Worm (Caenorhabditis elegans): ENCODE results near the gene nsph-3.2.

DNA sequence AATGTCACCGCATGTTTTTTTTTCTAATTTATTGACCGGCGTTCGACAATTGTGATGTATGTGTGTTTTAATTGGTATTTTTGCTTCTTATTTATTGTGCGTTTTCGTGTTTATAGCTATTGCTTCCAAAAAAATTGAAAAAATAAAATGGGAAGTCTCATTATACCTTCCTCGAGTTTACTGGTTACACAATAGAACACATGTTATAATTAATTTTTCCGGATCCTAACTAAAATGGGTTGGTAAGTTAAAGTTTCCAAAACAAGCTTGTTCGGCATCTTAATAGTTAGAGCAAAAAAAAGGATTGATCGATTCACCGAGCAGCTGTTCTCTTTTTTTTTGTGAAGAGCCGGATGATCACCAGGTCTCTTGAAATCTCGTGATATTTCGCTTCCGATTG lies 42.8 kb downstream of the nsph-3.2 start, which contains the start of gene ttr-54:
- no peak for TF ChIP-seq ztf-23 (GFP tag; IDR thresholded peaks at IDR 0.05)
- TF ChIP-seq klf-2 (GFP tag; conservative IDR thresholded peaks at IDR 0.05) = no peak
- TF ChIP-seq cog-1 (tag; optimal IDR thresholded peaks at IDR 0.05) = no peak
- no peak for TF ChIP-seq ref-1 (GFP tag; conservative IDR thresholded peaks at IDR 0.05)
- no peak for TF ChIP-seq ztf-29 (GFP tag; IDR thresholded peaks at IDR 0.05)

All from whole organism, midembryonic.